Fruit fly (Drosophila melanogaster): ENCODE measurements around the gene CG44532.

The CG44532 gene

dm6 chrX:9193604-9194003 lies 31.7 kb downstream of the CG44532 start, which contains the start of gene CG12106 (continued):
- TF ChIP-seq Lim3 (GFP tag; IDR thresholded peaks at IDR 0.05) (no peak), sens-2 (GFP tag; IDR thresholded peaks at IDR 0.05) (no peak), CG7786 (GFP tag; optimal IDR thresholded peaks at IDR 0.05) (no peak), CG15269 (tag; optimal IDR thresholded peaks at IDR 0.05) (peak; percentile 65), Oli (tag; optimal IDR thresholded peaks at IDR 0.05) (peak; percentile 25), Mad (GFP tag; optimal IDR thresholded peaks at IDR 0.05) (no peak), CG3065 (GFP tag; optimal IDR thresholded peaks at IDR 0.05) (no peak), CG17186 (GFP tag; optimal IDR thresholded peaks at IDR 0.05) (peak; percentile 99), ara (GFP tag; IDR thresholded peaks at IDR 0.05) (no peak), HmgD (GFP tag; optimal IDR thresholded peaks at IDR 0.05) (no peak), al (GFP tag; IDR thresholded peaks at IDR 0.05) (peak; percentile 7; the same call in 1 of the 2 replicates), CG10147 (GFP tag; optimal IDR thresholded peaks at IDR 0.05) (peak; percentile 37), fd64A (GFP tag; optimal IDR thresholded peaks at IDR 0.05) (no peak), CG1024 (GFP tag; IDR thresholded peaks at IDR 0.05) (no peak), caup (GFP tag; optimal IDR thresholded peaks at IDR 0.05; ENCODE audit: severe bottlenecking) (no peak), CG4328 (GFP tag; optimal IDR thresholded peaks at IDR 0.05) (no peak), chif (GFP tag; optimal IDR thresholded peaks at IDR 0.05) (peak in 1 of 2 experiments; percentile 14), psq (GFP tag; optimal IDR thresholded peaks at IDR 0.05) (no peak), CG8944 (GFP tag; optimal IDR thresholded peaks at IDR 0.05) (no peak), Camta (GFP tag; optimal IDR thresholded peaks at IDR 0.05) (no peak), chm (GFP tag; IDR thresholded peaks at IDR 0.05) (no peak), Dp (GFP tag; optimal IDR thresholded peaks at IDR 0.05) (peak; percentile 24), CG14965 (GFP tag; optimal IDR thresholded peaks at IDR 0.05; ENCODE audit: borderline replicate concordance) (no peak), dmrt99B (tag; optimal IDR thresholded peaks at IDR 0.05) (peak; percentile 40), CG1603 (tag; optimal IDR thresholded peaks at IDR 0.05) (peak; percentile 67), CG8089 (GFP tag; optimal IDR thresholded peaks at IDR 0.05) (no peak), nau (GFP tag; optimal IDR thresholded peaks at IDR 0.05) (no peak), dati (GFP tag; IDR thresholded peaks at IDR 0.05) (no peak), fru (optimal IDR thresholded peaks at IDR 0.05) (no peak), gfzf (GFP tag; optimal IDR thresholded peaks at IDR 0.05) (no peak), Sox100B (GFP tag; optimal IDR thresholded peaks at IDR 0.05) (peak; percentile 8), Opbp (GFP tag; IDR thresholded peaks at IDR 0.05; ENCODE audit: partially characterized antibody) (no peak), CG4424 (GFP tag; optimal IDR thresholded peaks at IDR 0.05) (peak; percentile 23), trh (GFP tag; optimal IDR thresholded peaks at IDR 0.05) (no peak), fd96Cb (tag; optimal IDR thresholded peaks at IDR 0.05) (peak; percentile 37), NC2β (GFP tag; optimal IDR thresholded peaks at IDR 0.05) (peak; percentile 30), CG30403 (GFP tag; optimal IDR thresholded peaks at IDR 0.05) (peak; percentile 57), CG31365 (tag; optimal IDR thresholded peaks at IDR 0.05) (no peak), CG9609 (GFP tag; optimal IDR thresholded peaks at IDR 0.05) (peak; percentile 32), D (optimal IDR thresholded peaks at IDR 0.05) (no peak), D (GFP tag; optimal IDR thresholded peaks at IDR 0.05) (no peak), BtbVII (GFP tag; optimal IDR thresholded peaks at IDR 0.05) (no peak), CG13296 (GFP tag; optimal IDR thresholded peaks at IDR 0.05) (peak; percentile 50), Fer2 (tag; optimal IDR thresholded peaks at IDR 0.05) (no peak), grau (tag; optimal IDR thresholded peaks at IDR 0.05) (peak; percentile 98), toy (GFP tag; IDR thresholded peaks at IDR 0.05) (no peak), CG4820 (GFP tag; optimal IDR thresholded peaks at IDR 0.05) (no peak), oc (tag; optimal IDR thresholded peaks at IDR 0.05) (no peak), phol (tag; optimal IDR thresholded peaks at IDR 0.05) (peak; percentile 50), Myb (GFP tag; optimal IDR thresholded peaks at IDR 0.05) (peak; percentile 44), sqz (GFP tag; optimal IDR thresholded peaks at IDR 0.05) (no peak), CG34376 (GFP tag; optimal IDR thresholded peaks at IDR 0.05) (peak; percentile 25)
